Worm (Caenorhabditis elegans) whole organism, L3 larva: Measurements from ENCODE around the gene R74.8.

Source experiments
- ceh-16 ChIP-seq: sonication (generic microtip); optimal IDR thresholded peaks from 2 replicates; lab custom pipeline; 2017; ENCODE audit warnings: missing biosample characterization, missing genetic modification characterization
- elt-2 ChIP-seq: sonication (generic microtip); optimal IDR thresholded peaks from 2 replicates; lab custom pipeline; 2016; ENCODE audit warnings: missing genetic modification reagents, mild to moderate bottlenecking, missing genetic modification characterization, missing compliant biosample characterization
- fos-1 ChIP-seq: fragments of 150-350 bp; optimal IDR thresholded peaks from 2 replicates; lab custom pipeline; 2014; ENCODE audit warnings: missing biosample characterization, missing genetic modification characterization
- mdl-1 ChIP-seq: fragments of 150-350 bp; optimal IDR thresholded peaks from 2 replicates; lab custom pipeline; 2014; ENCODE audit warnings: missing biosample characterization, missing genetic modification characterization
- nhr-23 ChIP-seq: fragments of 150-350 bp; optimal IDR thresholded peaks from 2 replicates; lab custom pipeline; 2014; ENCODE audit warnings: missing biosample characterization, missing genetic modification reagents, missing genetic modification characterization
- nhr-77 ChIP-seq: fragments of 150-350 bp; optimal IDR thresholded peaks from 2 replicates; lab custom pipeline; 2014; ENCODE audit warnings: missing biosample characterization, missing genetic modification characterization
- tbx-2 ChIP-seq: sonication (generic microtip); optimal IDR thresholded peaks from 2 replicates; lab custom pipeline; 2016; ENCODE audit warnings: mild to moderate bottlenecking, missing genetic modification characterization, missing compliant biosample characterization

ce11 chrIII:4220864-4221263, 14.8 kb downstream of the R74.8 start:
- no peak for TF ChIP-seq fos-1
- TF ChIP-seq elt-2 (tag; lab: Kevin White, UChicago) = no peak
- TF ChIP-seq ceh-16 (tag; lab: Kevin White, UChicago) = no peak
- TF ChIP-seq mdl-1 (tag; lab: Kevin White, UChicago) = no peak
- no peak for TF ChIP-seq nhr-23 (tag; lab: Kevin White, UChicago)
- no peak for TF ChIP-seq tbx-2 (tag; lab: Kevin White, UChicago)
- no peak for TF ChIP-seq nhr-77 (tag; lab: Kevin White, UChicago)
